Worm (Caenorhabditis elegans) whole organism, young adult: Measurements from ENCODE around the gene pod-1.

Experiments
- B0336.3 ChIP-seq: fragments of 200-800 bp; sonication (Bioruptor generic); IDR thresholded peaks from 2 replicates; pipeline ENCODE4 v1.3.6; 2022; ENCODE audit warnings: missing genetic modification characterization, missing compliant biosample characterization
- F52B5.7 ChIP-seq: sonication (generic microtip); optimal IDR thresholded peaks from 2 replicates; lab custom pipeline; 2016; ENCODE audit warnings: mild to moderate bottlenecking, missing genetic modification characterization, missing compliant biosample characterization
- F57A8.1 ChIP-seq: fragments of 200-800 bp; sonication (Bioruptor generic); optimal IDR thresholded peaks from 2 replicates; lab custom pipeline; 2018; ENCODE audit warnings: mild to moderate bottlenecking, missing genetic modification characterization, moderate library complexity, missing compliant biosample characterization
- K11D2.4 ChIP-seq: fragments of 200-800 bp; sonication (Bioruptor generic); IDR thresholded peaks from 2 replicates; pipeline ENCODE4 v1.3.6; 2022; ENCODE audit warnings: missing genetic modification reagents, missing genetic modification characterization, missing compliant biosample characterization
- K12H6.12 ChIP-seq: fragments of 200-800 bp; sonication (Bioruptor generic); optimal IDR thresholded peaks from 2 replicates; lab custom pipeline; 2018; ENCODE audit warnings: mild to moderate bottlenecking, missing genetic modification characterization, missing compliant biosample characterization
- Y95B8A.8 ChIP-seq: fragments of 200-800 bp; sonication (Bioruptor generic); IDR thresholded peaks from 2 replicates; pipeline ENCODE4 v1.3.6; 2022; ENCODE audit warnings: missing genetic modification reagents, missing genetic modification characterization, missing compliant biosample characterization
- ZK185.1 ChIP-seq: sonication (generic microtip); optimal IDR thresholded peaks from 2 replicates; lab custom pipeline; 2016; ENCODE audit warnings: mild to moderate bottlenecking, missing genetic modification characterization, missing compliant biosample characterization; ENCODE audit not compliant: poor library complexity, severe bottlenecking
- akir-1 ChIP-seq: fragments of 200-800 bp; sonication (Bioruptor generic); optimal IDR thresholded peaks from 2 replicates; lab custom pipeline; 2018; ENCODE audit warnings: mild to moderate bottlenecking, missing genetic modification characterization, moderate library complexity, missing compliant biosample characterization
- ama-1 ChIP-seq, 3 experiments: fragments of 150-350 bp in 1 of 3; sonication (generic microtip) in 2 of 3; optimal IDR thresholded peaks; 2 replicates each; lab custom pipeline; 2014 to 2018; ENCODE audit warnings: missing biosample characterization in 2 of 3, missing genetic modification characterization in 2 of 3, missing genetic modification reagents in 2 of 3
- atf-7 ChIP-seq: sonication (generic microtip); optimal IDR thresholded peaks from 2 replicates; lab custom pipeline; 2017; ENCODE audit warnings: mild to moderate bottlenecking, missing genetic modification characterization, missing compliant biosample characterization
- attf-5 ChIP-seq: fragments of 200-800 bp; sonication (Bioruptor generic); optimal IDR thresholded peaks from 2 replicates; lab custom pipeline; 2018; ENCODE audit warnings: mild to moderate bottlenecking, missing genetic modification characterization, missing compliant biosample characterization
- ccch-3 ChIP-seq: fragments of 200-800 bp; sonication (Bioruptor generic); optimal IDR thresholded peaks from 2 replicates; lab custom pipeline; 2018; ENCODE audit warnings: mild to moderate bottlenecking, missing genetic modification characterization, missing compliant biosample characterization
- cebp-1 ChIP-seq, 2 experiments: fragments of 200-800 bp in 1 of 2; sonication (Bioruptor generic) in 1 of 2; sonication (generic microtip) in 1 of 2; IDR thresholded peaks in 1 of 2; optimal IDR thresholded peaks in 1 of 2; 2 replicates each; pipeline versions ENCODE4 v1.3.6 to Lab custom; 2017 to 2022; ENCODE audit warnings: missing compliant biosample characterization in 2 of 2, missing genetic modification characterization in 2 of 2, mild to moderate bottlenecking in 1 of 2, missing genetic modification reagents in 1 of 2, moderate library complexity in 1 of 2
- cebp-2 ChIP-seq: fragments of 200-800 bp; sonication (Bioruptor generic); IDR thresholded peaks from 2 replicates; pipeline ENCODE4 v1.3.6; 2022; ENCODE audit warnings: missing genetic modification characterization, missing compliant biosample characterization
- ceh-40 ChIP-seq: fragments of 200-800 bp; sonication (Bioruptor generic); IDR thresholded peaks from 2 replicates; pipeline ENCODE4 v1.3.6; 2022; ENCODE audit warnings: missing genetic modification characterization, missing compliant biosample characterization
- chd-7 ChIP-seq: sonication (generic microtip); optimal IDR thresholded peaks from 2 replicates; lab custom pipeline; 2016; ENCODE audit warnings: mild to moderate bottlenecking, missing genetic modification characterization, moderate library complexity, missing compliant biosample characterization
- dox-1 ChIP-seq: fragments of 200-800 bp; sonication (Bioruptor generic); IDR thresholded peaks from 2 replicates; pipeline ENCODE4 v1.3.6; 2022; ENCODE audit warnings: missing genetic modification reagents, missing genetic modification characterization, missing compliant biosample characterization
- dpl-1 ChIP-seq: fragments of 150-350 bp; optimal IDR thresholded peaks from 2 replicates; lab custom pipeline; 2014; ENCODE audit warnings: missing biosample characterization, missing genetic modification reagents, missing genetic modification characterization
- hlh-26 ChIP-seq: fragments of 200-800 bp; sonication (Bioruptor generic); conservative IDR thresholded peaks from 2 replicates; pipeline ENCODE4 v1.3.6; 2022; ENCODE audit warnings: missing genetic modification reagents, missing genetic modification characterization, missing compliant biosample characterization
- hmg-1.2 ChIP-seq: fragments of 200-800 bp; sonication (Bioruptor generic); IDR thresholded peaks from 2 replicates; pipeline ENCODE4 v1.3.6; 2022; ENCODE audit warnings: missing genetic modification reagents, missing genetic modification characterization, missing compliant biosample characterization
- hmg-20 ChIP-seq: fragments of 200-800 bp; sonication (Bioruptor generic); IDR thresholded peaks from 2 replicates; pipeline ENCODE4 v1.3.6; 2022; ENCODE audit warnings: missing genetic modification reagents, missing genetic modification characterization, missing compliant biosample characterization
- let-526 ChIP-seq: fragments of 200-800 bp; sonication (Bioruptor generic); IDR thresholded peaks from 2 replicates; pipeline ENCODE4 v1.3.6; 2022; ENCODE audit warnings: missing genetic modification reagents, missing genetic modification characterization, missing compliant biosample characterization
- let-607 ChIP-seq, 2 experiments: fragments of 200-800 bp in 1 of 2; sonication (Bioruptor generic) in 1 of 2; sonication (generic microtip) in 1 of 2; optimal IDR thresholded peaks; 2 replicates each; lab custom pipeline; 2016 to 2018; ENCODE audit warnings: mild to moderate bottlenecking in 2 of 2, missing compliant biosample characterization in 2 of 2, missing genetic modification characterization in 2 of 2, moderate library complexity in 2 of 2, missing genotype in 1 of 2
- lin-40 ChIP-seq: sonication (generic microtip); optimal IDR thresholded peaks from 2 replicates; lab custom pipeline; 2016; ENCODE audit warnings: missing genetic modification characterization, mild to moderate bottlenecking, missing compliant biosample characterization, missing genotype, missing genetic modification reagents
- madf-10 ChIP-seq: sonication (generic microtip); optimal IDR thresholded peaks from 2 replicates; lab custom pipeline; 2016; ENCODE audit warnings: mild to moderate bottlenecking, missing genetic modification characterization, missing compliant biosample characterization
- mcd-1 ChIP-seq: fragments of 200-800 bp; sonication (Bioruptor generic); IDR thresholded peaks from 2 replicates; pipeline ENCODE4 v1.3.6; 2022; ENCODE audit warnings: missing genetic modification reagents, missing genetic modification characterization, missing compliant biosample characterization
- nhr-80 ChIP-seq: sonication (generic microtip); optimal IDR thresholded peaks from 2 replicates; lab custom pipeline; 2016; ENCODE audit warnings: missing genetic modification characterization, missing compliant biosample characterization
- pbrm-1 ChIP-seq: fragments of 200-800 bp; sonication (Bioruptor generic); IDR thresholded peaks from 2 replicates; pipeline ENCODE4 v1.3.6; 2022; ENCODE audit warnings: missing genetic modification reagents, missing genetic modification characterization, missing compliant biosample characterization
- pha-4 ChIP-seq: fragments of 150-350 bp; sonication (generic microtip); optimal IDR thresholded peaks from 2 replicates; lab custom pipeline; 2014; ENCODE audit warnings: missing biosample characterization, missing genetic modification reagents, missing genetic modification characterization
- snpc-1.1 ChIP-seq: sonication (generic microtip); optimal IDR thresholded peaks from 2 replicates; lab custom pipeline; 2017; ENCODE audit warnings: missing genetic modification characterization, mild to moderate bottlenecking, missing compliant biosample characterization, antibody characterized with exemption, moderate library complexity, missing genotype, missing genetic modification reagents; ENCODE audit not compliant: insufficient read depth
- snpc-3.4 ChIP-seq: sonication (generic microtip); optimal IDR thresholded peaks from 2 replicates; lab custom pipeline; 2017; ENCODE audit warnings: missing genetic modification characterization, mild to moderate bottlenecking, missing compliant biosample characterization, antibody characterized with exemption, moderate library complexity, missing genotype, missing genetic modification reagents
- snpc-4 ChIP-seq, 5 experiments: fragments of 150-350 bp in 1 of 5; sonication (generic microtip) in 4 of 5; optimal IDR thresholded peaks; 2 replicates each; lab custom pipeline; 2014 to 2018; ENCODE audit warnings: missing genetic modification characterization in 5 of 5, missing biosample characterization in 3 of 5, antibody characterized with exemption in 2 of 5, mild to moderate bottlenecking in 2 of 5, missing compliant biosample characterization in 2 of 5, missing genotype in 2 of 5, moderate library complexity in 2 of 5, missing genetic modification reagents in 1 of 5
- tbp1 ChIP-seq: fragments of 200-800 bp; sonication (Bioruptor generic); optimal IDR thresholded peaks from 2 replicates; lab custom pipeline; 2018; ENCODE audit warnings: mild to moderate bottlenecking, missing genetic modification characterization, missing compliant biosample characterization
- unc-62 ChIP-seq: fragments of 150-350 bp; optimal IDR thresholded peaks from 2 replicates; lab custom pipeline; 2014; ENCODE audit warnings: missing biosample characterization, missing genetic modification reagents, missing genetic modification characterization
- ztf-22 ChIP-seq: fragments of 200-800 bp; sonication (Bioruptor generic); optimal IDR thresholded peaks from 2 replicates; lab custom pipeline; 2018; ENCODE audit warnings: mild to moderate bottlenecking, missing genetic modification characterization, moderate library complexity, missing compliant biosample characterization
- ztf-26 ChIP-seq: sonication (generic microtip); optimal IDR thresholded peaks from 2 replicates; lab custom pipeline; 2017; ENCODE audit warnings: missing genetic modification characterization, missing compliant biosample characterization
- ztf-3 ChIP-seq: fragments of 200-800 bp; sonication (Bioruptor generic); optimal IDR thresholded peaks from 2 replicates; lab custom pipeline; 2018; ENCODE audit warnings: mild to moderate bottlenecking, missing genetic modification characterization, missing compliant biosample characterization

The pod-1 gene

DNA sequence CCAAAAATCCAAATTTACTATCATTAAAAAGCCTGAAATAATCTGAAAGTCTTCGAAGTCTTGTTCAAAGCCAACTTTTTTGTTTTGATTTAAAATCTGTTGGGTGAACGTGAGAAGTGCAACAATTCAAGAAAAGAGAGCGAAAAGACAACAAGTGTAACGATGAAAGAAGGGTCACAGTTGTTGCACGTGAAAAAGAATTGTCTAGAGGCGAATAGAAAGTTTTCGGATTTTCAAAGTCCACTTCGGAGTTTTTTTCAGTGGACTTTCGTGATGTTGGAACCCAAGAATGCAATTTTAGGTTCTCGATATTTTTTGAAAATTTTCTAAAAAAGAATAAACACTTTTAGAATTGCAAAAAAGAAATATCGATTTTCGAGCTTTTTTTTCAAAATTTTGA is 26.0 kb upstream of the pod-1 start:
- no peak for TF ChIP-seq pbrm-1 (GFP tag; lab: Robert Waterston, UW)
- TF ChIP-seq ztf-26 (tag; lab: Kevin White, UChicago): peak; percentile 56
- peak; percentile 1 for TF ChIP-seq lin-40 (tag; lab: Kevin White, UChicago)
- TF ChIP-seq ccch-3: no peak
- TF ChIP-seq hlh-26: no peak
- TF ChIP-seq F52B5.7 (tag; lab: Kevin White, UChicago): no peak
- TF ChIP-seq akir-1 (GFP tag; lab: Kevin White, UChicago): no peak
- no peak for TF ChIP-seq ztf-3 (GFP tag; lab: Kevin White, UChicago)
- no peak for TF ChIP-seq ceh-40 (GFP tag; lab: Robert Waterston, UW)
- TF ChIP-seq hmg-20 (GFP tag; lab: Robert Waterston, UW): no peak
- TF ChIP-seq snpc-3.4 (tag; lab: Kevin White, UChicago): no peak
- no peak for TF ChIP-seq cebp-2

DNA sequence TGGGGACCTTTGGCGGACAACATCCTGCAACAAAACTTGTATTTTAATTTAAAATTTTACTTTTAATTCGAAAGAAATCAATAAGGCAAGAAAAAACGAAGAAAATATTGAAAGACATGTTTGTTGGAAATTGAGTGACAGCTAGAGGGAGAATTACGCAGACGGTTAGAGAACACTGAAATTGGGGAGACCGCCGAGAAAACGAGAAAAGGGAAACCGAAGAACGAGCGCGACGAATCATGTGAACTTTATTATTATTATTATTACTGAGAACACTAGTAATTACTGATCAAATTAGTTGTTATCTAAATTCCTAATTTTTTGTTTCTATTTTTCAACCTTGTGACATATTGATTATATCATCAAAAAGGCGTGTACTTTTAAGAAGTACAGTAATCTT is 25.1 kb upstream of the pod-1 start, which contains the start of gene mmad-1:
Gene mmad-1 (minus strand): TSS at position 24 of the 400 bp plus-strand sequence.
- TF ChIP-seq let-526 (no peak), K12H6.12 (peak; percentile 2), tbp1 (peak; percentile 57), nhr-80 (tag; lab: Kevin White, UChicago) (peak; percentile 63), ama-1 (optimal IDR thresholded peaks at IDR 0.05; lab: Kevin White, UChicago) (peak; percentile 72), ama-1 (GFP tag; optimal IDR thresholded peaks at IDR 0.05; lab: Kevin White, UChicago) (no peak), chd-7 (tag; lab: Kevin White, UChicago) (peak; percentile 51), F57A8.1 (GFP tag; lab: Kevin White, UChicago) (no peak), ztf-22 (GFP tag; lab: Kevin White, UChicago) (peak; percentile 31), hmg-1.2 (GFP tag; lab: Robert Waterston, UW) (peak; percentile 91), K11D2.4 (GFP tag; lab: Robert Waterston, UW) (peak; percentile 43; the same call in 1 of the 2 replicates), unc-62 (GFP tag; lab: Kevin White, UChicago) (peak; percentile 86), dpl-1 (GFP tag; lab: Kevin White, UChicago) (no peak), atf-7 (tag; lab: Kevin White, UChicago) (no peak), pbrm-1 (GFP tag; lab: Robert Waterston, UW) (peak; percentile 46; the same call in 1 of the 2 replicates), B0336.3 (peak; percentile 20; the same call in 1 of the 2 replicates), mcd-1 (GFP tag; lab: Robert Waterston, UW) (peak; percentile 34; the same call in 1 of the 2 replicates), Y95B8A.8 (GFP tag; lab: Robert Waterston, UW) (no peak), snpc-4 (GFP tag; optimal IDR thresholded peaks at IDR 0.05; lab: Kevin White, UChicago) (no peak), snpc-4 (tag; optimal IDR thresholded peaks at IDR 0.05; lab: Kevin White, UChicago) (peak in 2 of 4 experiments; percentile 14 to 33), ZK185.1 (tag; lab: Kevin White, UChicago) (peak; percentile 11), dox-1 (GFP tag; lab: Robert Waterston, UW) (peak; percentile 25; the same call in 1 of the 2 replicates), lin-40 (tag; lab: Kevin White, UChicago) (peak; percentile 35), attf-5 (GFP tag; lab: Kevin White, UChicago) (peak; percentile 78), snpc-1.1 (tag; lab: Kevin White, UChicago) (no peak), pha-4 (tag; lab: Kevin White, UChicago) (peak; percentile 50), let-607 (tag; optimal IDR thresholded peaks at IDR 0.05; lab: Kevin White, UChicago) (peak in 1 of 2 experiments; percentile 35), madf-10 (tag; lab: Kevin White, UChicago) (peak; percentile 47), cebp-1 (GFP tag; IDR thresholded peaks at IDR 0.05; lab: Robert Waterston, UW) (no peak), cebp-1 (tag; optimal IDR thresholded peaks at IDR 0.05; lab: Kevin White, UChicago) (peak; percentile 70)
